Fruit fly (Drosophila melanogaster) whole organism, pupa: ENCODE data around the gene kirre.

Experiments used
- CG12605 ChIP-seq: fragments of 200-800 bp; sonication (Bioruptor generic); IDR thresholded peaks from 2 replicates; pipeline ENCODE4 v1.3.6; 2022; ENCODE audit warnings: missing biosample characterization, missing genetic modification characterization
- CG13204 ChIP-seq: fragments of 200-800 bp; sonication (Bioruptor generic); optimal IDR thresholded peaks from 2 replicates; lab custom pipeline; 2018; ENCODE audit warnings: missing biosample characterization, mild to moderate bottlenecking, missing genetic modification characterization, moderate library complexity
- CG14655 ChIP-seq: fragments of 200-800 bp; sonication (Bioruptor generic); optimal IDR thresholded peaks from 3 replicates; lab custom pipeline; 2017; ENCODE audit warnings: mild to moderate bottlenecking, missing biosample characterization, missing genetic modification reagents, missing genetic modification characterization
- CG15710 ChIP-seq: fragments of 200-800 bp; sonication (Bioruptor generic); optimal IDR thresholded peaks from 2 replicates; lab custom pipeline; 2018; ENCODE audit warnings: missing biosample characterization, mild to moderate bottlenecking, missing genetic modification characterization, moderate library complexity
- CG17806 ChIP-seq: fragments of 200-800 bp; sonication (Bioruptor generic); optimal IDR thresholded peaks from 2 replicates; lab custom pipeline; 2018; ENCODE audit warnings: missing biosample characterization, mild to moderate bottlenecking, missing genetic modification characterization, moderate library complexity
- CG32121 ChIP-seq: fragments of 200-800 bp; sonication (Bioruptor generic); IDR thresholded peaks from 2 replicates; pipeline ENCODE4 v1.3.6; 2022; ENCODE audit warnings: missing biosample characterization, missing genetic modification characterization
- CG34367 ChIP-seq: fragments of 200-800 bp; sonication (Bioruptor generic); optimal IDR thresholded peaks from 2 replicates; lab custom pipeline; 2018; ENCODE audit warnings: missing biosample characterization, mild to moderate bottlenecking, missing genetic modification characterization
- CG4496 ChIP-seq: fragments of 200-800 bp; sonication (Bioruptor generic); IDR thresholded peaks from 3 replicates; pipeline ENCODE4 v1.3.6; 2022; ENCODE audit warnings: missing biosample characterization, missing genetic modification characterization
- CG8159 ChIP-seq: fragments of 200-800 bp; sonication (Bioruptor generic); optimal IDR thresholded peaks from 3 replicates; lab custom pipeline; 2018; ENCODE audit warnings: missing biosample characterization, mild to moderate bottlenecking, missing genetic modification characterization, moderate library complexity
- CG8301 ChIP-seq: fragments of 200-800 bp; sonication (Bioruptor generic); optimal IDR thresholded peaks from 2 replicates; lab custom pipeline; 2018; ENCODE audit warnings: missing biosample characterization, mild to moderate bottlenecking, missing genetic modification characterization
- CG9948 ChIP-seq: fragments of 200-800 bp; sonication (Bioruptor generic); optimal IDR thresholded peaks from 2 replicates; lab custom pipeline; 2018; ENCODE audit warnings: missing biosample characterization, mild to moderate bottlenecking, missing genetic modification characterization, moderate library complexity
- D1 ChIP-seq: fragments of 200-800 bp; sonication (Bioruptor generic); optimal IDR thresholded peaks from 2 replicates; lab custom pipeline; 2018; ENCODE audit warnings: missing biosample characterization, mild to moderate bottlenecking, missing genetic modification characterization, moderate library complexity
- EcR ChIP-seq: fragments of 200-800 bp; sonication (Bioruptor generic); optimal IDR thresholded peaks from 3 replicates; lab custom pipeline; 2019; ENCODE audit warnings: missing biosample characterization, missing genetic modification characterization, mild to moderate bottlenecking, moderate library complexity, missing genetic modification reagents
- Ets98B ChIP-seq: fragments of 200-800 bp; sonication (Bioruptor generic); IDR thresholded peaks from 2 replicates; pipeline ENCODE4 v1.3.6; 2022; ENCODE audit warnings: missing biosample characterization, missing genetic modification characterization
- Pif1A ChIP-seq: fragments of 200-800 bp; sonication (Bioruptor generic); optimal IDR thresholded peaks from 3 replicates; lab custom pipeline; 2016; ENCODE audit warnings: missing biosample characterization, missing genetic modification characterization
- Pif1B ChIP-seq: fragments of 200-800 bp; sonication (Bioruptor generic); optimal IDR thresholded peaks from 3 replicates; lab custom pipeline; 2016; ENCODE audit warnings: missing biosample characterization, missing genetic modification characterization
- Snoo ChIP-seq: fragments of 200-800 bp; sonication (Bioruptor generic); optimal IDR thresholded peaks from 3 replicates; lab custom pipeline; 2017; ENCODE audit warnings: missing biosample characterization, mild to moderate bottlenecking, missing genetic modification characterization, inconsistent platforms
- fd96Ca ChIP-seq: fragments of 200-800 bp; sonication (Bioruptor generic); IDR thresholded peaks from 3 replicates; pipeline ENCODE4 v1.3.6; 2022; ENCODE audit warnings: missing biosample characterization, missing genetic modification characterization
- gl ChIP-seq: fragments of 200-800 bp; sonication (Bioruptor generic); optimal IDR thresholded peaks from 2 replicates; lab custom pipeline; 2018; ENCODE audit warnings: missing biosample characterization, mild to moderate bottlenecking, missing genetic modification characterization
- rn ChIP-seq: fragments of 200-800 bp; sonication (Bioruptor generic); IDR thresholded peaks from 2 replicates; pipeline ENCODE4 v1.3.6; 2022; ENCODE audit warnings: missing biosample characterization, missing genetic modification characterization

Gene kirre

dm6 chrX:2912581-2912980 is 172.4 kb downstream of the kirre start:
- TF ChIP-seq fd96Ca (GFP tag; lab: Robert Waterston, UW): no peak
- no peak for TF ChIP-seq Snoo (tag; lab: Kevin White, UChicago)

dm6 chrX:2914091-2914490 is 173.9 kb downstream of the kirre start:
- TF ChIP-seq CG9948 (tag; lab: Kevin White, UChicago) (peak; percentile 5), CG8159 (peak; percentile 34), CG12605 (GFP tag; lab: Robert Waterston, UW) (no peak), CG15710 (tag; lab: Kevin White, UChicago) (peak; percentile 16), CG14655 (GFP tag; lab: Kevin White, UChicago) (peak; percentile 6), Pif1A (GFP tag; lab: Kevin White, UChicago) (no peak), fd96Ca (GFP tag; lab: Robert Waterston, UW) (no peak)

DNA sequence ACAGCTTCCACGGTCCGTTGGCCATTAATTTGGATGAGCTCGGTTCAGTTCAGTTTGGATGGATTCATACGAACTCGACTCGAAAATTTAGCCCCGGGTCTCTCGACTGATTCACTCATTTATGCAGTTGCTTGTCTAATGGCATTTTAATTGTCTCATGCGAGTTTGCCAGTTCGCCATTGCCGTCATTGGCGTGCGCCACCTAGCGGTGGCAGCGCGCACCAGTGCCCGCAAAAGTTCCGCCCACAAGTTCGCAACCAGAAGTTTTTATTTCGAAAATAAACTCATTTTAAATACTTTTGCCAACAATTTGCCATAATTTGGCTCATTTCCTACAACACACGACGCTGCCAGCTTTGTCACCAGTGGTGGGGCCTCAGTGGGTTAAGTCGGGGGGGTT is 174.9 kb downstream of the kirre start:
- TF ChIP-seq gl (tag; lab: Kevin White, UChicago): no peak
- no peak for TF ChIP-seq CG13204 (GFP tag; lab: Kevin White, UChicago)
- TF ChIP-seq CG34367 (tag; lab: Kevin White, UChicago): no peak
- no peak for TF ChIP-seq CG12605 (GFP tag; lab: Robert Waterston, UW)
- no peak for TF ChIP-seq CG8159

dm6 chrX:2918551-2918950 is 178.4 kb downstream of the kirre start:
- TF ChIP-seq CG14655 (GFP tag; lab: Kevin White, UChicago): no peak
- TF ChIP-seq rn (GFP tag; lab: Robert Waterston, UW): no peak
- no peak for TF ChIP-seq Ets98B (GFP tag; lab: Robert Waterston, UW)
- no peak for TF ChIP-seq CG15710 (tag; lab: Kevin White, UChicago)
- TF ChIP-seq CG4496: no peak
- no peak for TF ChIP-seq D1 (tag; lab: Kevin White, UChicago)
- TF ChIP-seq CG13204 (GFP tag; lab: Kevin White, UChicago): no peak
- TF ChIP-seq, all 21 proteins: peak for 0

dm6 chrX:2919742-2920141 is 179.6 kb downstream of the kirre start, which contains the start of gene CG3588:
Gene CG3588 (plus strand): TSS chrX:2919770.
- TF ChIP-seq CG32121 (GFP tag; lab: Robert Waterston, UW) (no peak), Pif1B (GFP tag; lab: Kevin White, UChicago) (no peak), CG9948 (tag; lab: Kevin White, UChicago) (no peak), CG34367 (tag; lab: Kevin White, UChicago) (no peak), Ets98B (GFP tag; lab: Robert Waterston, UW) (no peak), fd96Ca (GFP tag; lab: Robert Waterston, UW) (no peak), CG12605 (GFP tag; lab: Robert Waterston, UW) (no peak), rn (GFP tag; lab: Robert Waterston, UW) (no peak), D1 (tag; lab: Kevin White, UChicago) (no peak), CG15710 (tag; lab: Kevin White, UChicago) (no peak)

DNA sequence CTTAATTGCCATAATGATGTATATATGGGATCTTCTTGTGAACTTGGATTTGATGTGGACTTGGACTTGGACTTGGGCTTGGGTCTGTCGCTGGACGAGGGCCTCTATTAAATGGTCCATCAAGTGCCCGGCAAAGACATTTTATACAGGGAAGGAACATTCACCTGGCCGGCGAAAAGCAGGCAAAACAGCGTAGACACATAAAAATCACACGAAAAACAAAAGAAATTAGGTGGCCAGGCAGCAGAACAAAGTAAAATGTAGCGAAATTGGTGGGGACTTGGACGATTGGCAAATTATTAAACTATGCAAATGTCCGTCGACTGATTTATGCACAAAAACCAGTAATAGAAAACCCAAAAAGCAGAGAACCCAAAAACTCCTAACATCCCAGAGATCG is 187.0 kb downstream of the kirre start, which contains the start of gene CG14424:
TSS of gene CG14424 (minus strand) at position 101 of the 400 bp plus-strand sequence.
- TF ChIP-seq CG14655 (GFP tag; lab: Kevin White, UChicago): no peak
- TF ChIP-seq D1 (tag; lab: Kevin White, UChicago): no peak
- TF ChIP-seq Pif1A (GFP tag; lab: Kevin White, UChicago): no peak
- no peak for TF ChIP-seq CG32121 (GFP tag; lab: Robert Waterston, UW)
- no peak for TF ChIP-seq Snoo (tag; lab: Kevin White, UChicago)
- TF ChIP-seq gl (tag; lab: Kevin White, UChicago): no peak
- no peak for TF ChIP-seq EcR (GFP tag; lab: Kevin White, UChicago)
- no peak for TF ChIP-seq CG8301
- no peak for TF ChIP-seq CG17806 (tag; lab: Kevin White, UChicago)
- TF ChIP-seq Ets98B (GFP tag; lab: Robert Waterston, UW): no peak
- no peak for TF ChIP-seq fd96Ca (GFP tag; lab: Robert Waterston, UW)
- no peak for TF ChIP-seq CG9948 (tag; lab: Kevin White, UChicago)
- no peak for TF ChIP-seq CG8159
- TF ChIP-seq CG34367 (tag; lab: Kevin White, UChicago): no peak
- no peak for TF ChIP-seq CG13204 (GFP tag; lab: Kevin White, UChicago)
- no peak for TF ChIP-seq CG15710 (tag; lab: Kevin White, UChicago)

DNA sequence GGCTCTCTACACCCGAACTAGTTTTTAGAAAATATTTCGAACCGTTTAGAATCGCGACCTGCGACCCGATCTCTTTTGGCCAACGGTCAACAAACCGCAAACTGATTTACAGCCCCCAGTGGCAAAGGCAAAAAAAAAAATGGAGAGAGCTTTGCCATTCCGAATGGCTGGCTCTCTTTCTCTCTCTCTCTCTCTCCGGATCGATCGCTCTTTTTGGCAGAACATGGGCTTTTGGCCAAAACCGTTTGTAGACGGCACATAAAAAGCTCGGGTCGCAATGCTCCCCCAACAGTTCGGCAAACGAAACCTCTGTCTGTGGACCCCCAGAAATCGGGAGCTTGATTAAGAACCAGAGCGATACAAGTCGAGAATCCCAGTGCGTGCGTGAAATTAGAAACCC is 189.3 kb downstream of the kirre start, which contains the start of gene CG32793:
TSS of gene CG32793 (plus strand) at position 301 of the 400 bp plus-strand sequence.
- no peak for TF ChIP-seq CG32121 (GFP tag; lab: Robert Waterston, UW)
- no peak for TF ChIP-seq rn (GFP tag; lab: Robert Waterston, UW)
- no peak for TF ChIP-seq CG14655 (GFP tag; lab: Kevin White, UChicago)
- TF ChIP-seq Pif1B (GFP tag; lab: Kevin White, UChicago): no peak
- no peak for TF ChIP-seq CG9948 (tag; lab: Kevin White, UChicago)
- no peak for TF ChIP-seq CG8159
- TF ChIP-seq, all 21 proteins: peak for 0
